Fruit fly (Drosophila melanogaster) S2 (cell line): ENCODE measurements around the gene mus302.
A peak's percentile ranks its signal among the peaks of the same experiment; 100 is the strongest.

Experiments
- CG8478 ChIP-seq: fragments of >200 bp; optimal IDR thresholded peaks from 2 replicates; lab custom pipeline; 2018
- CTCF ChIP-seq, 2 experiments: fragments of >200 bp; optimal IDR thresholded peaks; 2 replicates each; lab custom pipeline; 2018

The mus302 gene

DNA sequence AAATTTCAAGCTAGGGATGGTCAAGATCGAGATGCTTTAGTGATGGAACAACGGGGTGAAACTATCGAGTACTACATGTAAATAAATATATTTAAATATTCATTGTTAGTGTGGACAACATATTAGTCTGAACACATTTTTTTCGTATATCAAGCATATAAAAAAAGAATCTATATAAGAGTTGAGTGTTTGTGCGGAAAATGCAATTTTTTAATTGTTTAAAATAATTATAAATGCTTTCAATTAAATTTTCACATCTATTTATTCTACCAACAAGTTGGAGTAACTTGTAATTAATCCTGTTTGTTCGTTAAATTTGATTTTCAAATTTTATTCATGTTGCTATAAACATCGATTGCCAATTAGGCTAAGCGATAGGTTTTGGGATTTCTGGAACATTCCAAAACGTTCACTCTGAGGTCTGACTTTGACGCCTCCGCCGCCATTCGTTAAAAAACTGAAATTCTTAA lies at the start of gene mus302, which contains the start of gene CG9705:
Gene mus302, minus strand, starts transcription at position 33 of the 470 bp plus-strand sequence.
Gene CG9705, plus strand, starts transcription at position 397 of the 470 bp plus-strand sequence.
- TF ChIP-seq CG8478 (no peak), CTCF (optimal IDR thresholded peaks at IDR 0.05; lab: Kevin White, UChicago) (no peak)

DNA sequence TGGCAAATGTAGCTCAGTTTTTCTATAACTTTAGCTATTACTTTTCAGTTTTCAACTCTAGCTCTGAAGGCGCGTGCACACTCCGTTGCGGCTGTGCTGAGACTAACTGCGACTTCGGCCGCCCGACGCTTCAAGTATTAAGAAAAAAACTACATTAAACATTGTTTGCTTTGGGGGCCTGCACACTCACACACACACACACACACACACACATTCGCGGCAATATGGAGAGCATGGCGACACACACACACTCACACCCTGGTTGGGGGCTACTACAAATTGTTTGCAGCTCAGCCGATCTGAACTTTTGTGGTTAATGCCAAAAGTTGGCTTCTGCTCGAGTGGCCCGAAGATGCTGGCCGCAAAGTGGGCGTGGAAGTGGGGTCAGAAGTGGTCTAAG lies 49.4 kb upstream of the mus302 start, which contains the start of gene CG13024:
Gene CG13024, minus strand, starts transcription at position 108 of the 400 bp plus-strand sequence.
- TF ChIP-seq CTCF (optimal IDR thresholded peaks at IDR 0.05; lab: Kevin White, UChicago) (no peak), CG8478 (no peak)

DNA sequence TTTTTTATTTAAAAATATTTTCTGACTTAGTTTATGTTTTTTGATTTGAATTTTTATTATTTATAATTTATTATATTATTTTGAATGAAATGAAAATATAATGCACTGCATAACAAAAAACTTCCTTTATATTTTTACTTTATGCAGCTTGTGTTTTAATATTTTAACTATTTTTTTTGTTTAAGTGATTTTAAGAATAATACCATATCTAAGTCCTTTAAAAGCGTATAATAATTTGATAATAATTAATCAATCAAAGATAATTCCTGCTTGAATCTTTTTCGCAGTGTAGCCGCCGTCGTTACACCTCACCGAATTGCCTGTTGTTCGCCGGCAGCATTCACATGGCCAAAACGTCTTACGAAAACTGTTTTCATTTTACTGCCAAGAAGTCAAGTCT lies 45.7 kb upstream of the mus302 start:
- TF ChIP-seq CG8478: no peak

DNA sequence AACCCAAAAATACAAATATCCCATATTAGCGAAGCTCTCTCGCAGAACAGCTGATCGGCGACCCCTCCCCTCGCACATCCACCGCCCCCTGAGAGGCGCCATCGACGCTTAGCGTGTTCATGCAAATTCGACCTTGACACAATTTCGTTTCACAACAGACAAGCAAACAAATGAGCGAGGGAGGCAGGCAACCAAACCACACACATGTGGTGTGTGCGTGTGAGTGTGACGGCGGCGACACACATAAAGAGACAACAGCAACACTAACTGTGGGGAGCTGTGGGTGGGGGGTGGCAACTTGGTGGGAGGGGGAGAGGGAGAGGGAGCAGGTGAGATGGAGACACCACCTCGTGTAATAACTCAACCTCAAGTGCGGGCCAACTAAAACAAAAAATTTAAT lies 45.2 kb upstream of the mus302 start:
- TF ChIP-seq CTCF (optimal IDR thresholded peaks at IDR 0.05; lab: Kevin White, UChicago) (no peak), CG8478 (no peak)

DNA sequence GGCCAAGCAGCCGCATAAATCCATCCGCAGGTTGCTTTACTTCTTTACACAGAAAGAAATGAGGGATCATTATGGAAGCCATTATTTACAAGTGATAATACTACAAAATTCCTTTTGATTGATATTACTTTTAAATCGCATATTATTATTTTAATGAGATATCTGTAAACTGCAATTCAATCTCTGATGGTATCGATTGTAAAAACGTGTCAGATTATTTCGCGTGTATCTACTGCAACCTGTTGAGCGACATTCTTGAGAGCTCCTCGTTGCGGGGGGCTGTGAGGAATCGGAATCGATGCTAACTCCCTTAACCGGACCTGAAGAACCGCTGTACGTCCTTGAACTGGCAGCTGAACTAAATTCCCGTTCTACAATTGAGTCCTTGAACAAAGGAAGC lies 38.5 kb upstream of the mus302 start:
- no peak for TF ChIP-seq CTCF (optimal IDR thresholded peaks at IDR 0.05; lab: Kevin White, UChicago)
- TF ChIP-seq CG8478: no peak

DNA sequence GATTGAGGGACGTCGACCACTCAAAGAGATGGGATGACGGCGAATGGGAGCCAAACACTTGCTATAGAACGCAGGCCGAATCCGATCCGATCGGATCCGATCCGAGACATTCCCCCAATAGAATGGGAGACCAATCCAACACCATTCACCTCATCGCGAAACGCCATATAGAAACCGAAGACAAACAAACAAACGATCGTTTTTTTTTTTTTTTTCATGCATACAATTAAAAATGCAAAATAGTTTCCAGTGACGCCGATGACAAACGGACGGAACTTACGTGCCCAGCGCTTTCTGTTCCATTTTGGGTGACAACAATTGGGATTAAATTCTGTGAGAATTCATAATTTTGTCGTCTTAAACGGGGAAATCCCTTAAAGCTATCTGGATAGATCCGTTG lies 34.4 kb upstream of the mus302 start:
- TF ChIP-seq CG8478 (no peak), CTCF (optimal IDR thresholded peaks at IDR 0.05; lab: Kevin White, UChicago) (no peak)

DNA sequence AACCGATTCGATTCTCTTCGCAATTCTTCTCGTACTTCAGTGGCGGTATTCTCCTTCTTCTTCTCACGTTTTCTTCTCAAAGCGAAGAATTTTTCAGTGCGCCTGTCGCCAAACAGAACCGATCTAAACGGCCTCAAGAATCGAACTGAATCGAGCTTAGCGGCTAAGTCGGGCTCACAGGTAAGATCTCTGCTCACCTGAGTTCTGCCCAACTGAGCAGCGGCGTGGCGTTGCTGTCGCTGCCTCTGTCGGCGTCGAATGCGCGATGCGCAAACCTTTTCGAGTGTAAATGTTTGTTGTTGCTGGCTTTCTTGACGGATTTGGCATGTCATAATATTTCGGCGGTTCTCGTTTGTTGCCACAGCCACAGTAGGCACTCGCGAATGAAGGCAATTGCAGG lies 32.4 kb upstream of the mus302 start:
- TF ChIP-seq CTCF (optimal IDR thresholded peaks at IDR 0.05; lab: Kevin White, UChicago) (no peak), CG8478 (no peak)

DNA sequence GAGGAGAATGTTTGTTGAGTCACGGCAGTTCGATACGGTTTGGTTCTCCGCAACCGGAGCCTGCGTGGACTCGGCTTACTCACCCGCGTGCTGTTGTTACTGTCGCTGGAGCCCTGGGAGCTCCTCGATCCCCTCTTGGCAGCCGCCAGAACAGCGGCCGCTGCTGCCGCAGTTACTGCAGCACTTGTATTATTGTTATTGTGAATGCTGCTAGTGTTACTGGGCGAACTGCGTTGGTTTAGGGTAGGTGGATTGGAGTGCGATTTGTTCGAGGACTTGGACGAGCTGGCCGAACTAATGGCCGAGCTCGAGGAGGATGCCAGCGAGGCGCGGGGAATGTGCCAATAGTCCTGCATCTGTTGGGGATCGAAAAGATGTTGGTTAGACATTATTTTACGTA lies 31.0 kb upstream of the mus302 start:
- no peak for TF ChIP-seq CG8478
- no peak for TF ChIP-seq CTCF (optimal IDR thresholded peaks at IDR 0.05; lab: Kevin White, UChicago)

DNA sequence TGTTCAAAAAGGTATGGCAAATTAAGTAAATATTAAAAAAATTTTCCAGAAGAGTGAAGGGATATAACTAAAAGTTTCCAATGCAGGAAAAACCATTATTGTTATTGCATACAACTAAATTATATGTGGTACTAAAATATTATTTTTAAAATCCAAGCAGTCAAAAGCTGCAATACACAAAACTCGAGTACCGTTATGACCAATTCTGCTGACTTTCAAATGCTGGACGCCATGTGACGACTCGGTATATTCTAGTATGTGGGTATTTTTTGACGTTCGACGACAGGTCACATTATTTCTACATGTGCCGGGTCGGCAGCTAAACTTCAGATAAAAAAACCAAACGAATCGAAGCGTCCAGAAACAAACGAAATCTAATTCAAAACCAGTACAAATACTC lies 28.6 kb upstream of the mus302 start:
- TF ChIP-seq CTCF (optimal IDR thresholded peaks at IDR 0.05; lab: Kevin White, UChicago) (peak in 1 of 2 experiments; percentile 41), CG8478 (no peak)

DNA sequence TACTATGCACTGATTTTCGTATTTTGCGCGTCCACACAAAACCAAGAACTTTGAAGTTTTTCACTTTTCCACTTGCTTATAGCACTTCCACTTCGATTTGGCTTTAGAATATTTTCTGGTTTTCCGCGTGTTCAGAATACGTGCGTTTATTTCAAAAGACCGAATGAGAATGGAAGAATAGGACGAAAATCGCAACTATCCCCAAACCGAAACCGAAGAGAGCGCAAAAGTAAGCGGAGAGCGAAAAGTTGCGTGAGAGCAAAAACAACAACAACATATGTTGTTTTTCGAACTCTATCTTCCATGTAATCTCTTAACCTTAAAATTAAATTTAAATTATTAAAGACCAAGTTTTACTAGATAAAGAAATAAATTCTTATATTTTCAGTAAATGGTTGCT lies 28.0 kb upstream of the mus302 start, which contains the start of gene CG9674:
Gene CG9674, minus strand, starts transcription at position 174 of the 400 bp plus-strand sequence.
- TF ChIP-seq CG8478: no peak
- no peak for TF ChIP-seq CTCF (optimal IDR thresholded peaks at IDR 0.05; lab: Kevin White, UChicago)

DNA sequence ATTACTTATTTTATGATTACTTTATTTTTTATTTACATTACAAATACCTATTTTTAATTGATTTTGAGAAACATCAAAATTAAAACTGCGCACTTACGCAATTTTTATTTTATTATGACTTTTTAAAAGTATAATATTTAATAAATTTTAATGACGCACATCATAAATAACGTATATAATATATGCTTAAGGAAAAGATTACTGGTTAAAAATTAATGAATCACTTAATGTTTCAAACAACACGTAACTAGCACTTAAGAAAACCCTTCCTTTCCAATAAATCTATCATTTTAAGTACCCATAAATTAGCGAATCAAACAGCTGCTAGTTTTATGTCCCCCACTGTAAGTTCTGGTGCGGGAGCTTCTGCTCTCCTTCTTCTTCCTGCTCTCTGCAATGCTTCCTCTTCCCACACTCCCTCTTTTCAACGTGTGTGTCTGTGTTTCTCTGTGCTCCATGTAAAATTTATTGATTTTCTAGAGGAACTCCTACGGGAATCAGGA lies 27.3 kb upstream of the mus302 start:
- no peak for TF ChIP-seq CG8478
- TF ChIP-seq CTCF (optimal IDR thresholded peaks at IDR 0.05; lab: Kevin White, UChicago): no peak

DNA sequence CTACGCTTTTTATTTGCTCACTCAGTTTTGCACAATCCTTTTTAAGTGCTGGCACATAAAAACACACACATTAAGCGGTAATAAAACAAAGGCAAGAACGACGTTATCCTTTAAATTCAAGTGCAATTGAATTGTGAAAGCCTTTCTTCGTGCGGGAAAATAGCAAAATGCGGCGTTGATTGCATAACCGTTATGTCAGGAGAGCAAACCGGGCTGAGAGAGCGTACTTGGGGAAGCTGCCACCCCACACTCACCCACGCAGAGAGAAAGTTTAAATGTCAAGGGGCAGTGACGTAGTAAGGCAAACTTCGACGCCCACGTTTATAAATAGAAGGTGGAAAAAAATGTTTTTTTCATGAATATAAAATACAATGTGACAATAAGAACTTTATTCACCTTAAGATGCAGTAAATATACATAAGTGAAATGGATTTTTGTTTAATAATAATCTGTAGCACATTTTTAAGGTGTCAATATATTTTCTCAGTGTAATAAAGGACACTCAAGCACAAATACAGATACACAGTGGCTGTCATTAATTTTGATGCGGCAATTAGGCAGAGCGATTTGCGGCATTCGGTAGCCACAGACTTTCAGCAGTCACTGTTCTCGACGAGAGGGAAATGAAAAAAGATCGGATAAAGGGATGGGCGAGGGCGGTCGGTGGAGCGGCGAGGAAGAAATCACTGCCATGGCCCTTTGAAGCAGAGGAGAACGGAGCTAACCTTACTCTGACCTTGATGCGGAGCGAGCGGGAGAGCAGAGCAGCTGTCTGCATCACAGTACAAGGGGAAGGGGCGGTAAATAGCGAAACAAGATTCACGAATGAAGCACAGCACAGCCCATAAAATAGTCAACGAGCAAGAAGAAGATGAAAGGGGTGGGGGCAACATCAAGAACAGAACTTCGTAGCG lies 26.5 kb upstream of the mus302 start:
- TF ChIP-seq CTCF (optimal IDR thresholded peaks at IDR 0.05; lab: Kevin White, UChicago) (no peak), CG8478 (no peak)

DNA sequence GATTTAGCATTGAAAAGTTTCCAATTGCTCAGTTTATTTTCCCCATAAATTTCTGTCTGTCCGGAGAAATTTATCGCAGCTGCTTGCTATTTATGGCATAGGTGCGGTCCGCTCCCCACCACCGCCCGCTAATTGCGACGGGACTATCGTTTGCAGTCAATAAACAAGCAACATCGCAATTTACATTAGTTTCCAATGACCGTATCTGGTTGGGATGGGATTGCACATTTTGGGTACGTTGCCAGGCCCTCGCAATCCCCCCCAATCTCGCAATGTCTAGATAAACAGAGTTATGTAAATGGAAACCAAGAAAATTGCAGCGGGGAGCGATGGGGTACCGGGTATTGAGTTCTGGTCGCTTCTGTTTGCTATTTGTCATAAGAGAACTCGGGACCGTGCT lies 25.1 kb upstream of the mus302 start, which contains the start of gene nudC:
Gene nudC, plus strand, starts transcription at position 368 of the 400 bp plus-strand sequence.
- TF ChIP-seq CG8478 (no peak), CTCF (optimal IDR thresholded peaks at IDR 0.05; lab: Kevin White, UChicago) (no peak)

DNA sequence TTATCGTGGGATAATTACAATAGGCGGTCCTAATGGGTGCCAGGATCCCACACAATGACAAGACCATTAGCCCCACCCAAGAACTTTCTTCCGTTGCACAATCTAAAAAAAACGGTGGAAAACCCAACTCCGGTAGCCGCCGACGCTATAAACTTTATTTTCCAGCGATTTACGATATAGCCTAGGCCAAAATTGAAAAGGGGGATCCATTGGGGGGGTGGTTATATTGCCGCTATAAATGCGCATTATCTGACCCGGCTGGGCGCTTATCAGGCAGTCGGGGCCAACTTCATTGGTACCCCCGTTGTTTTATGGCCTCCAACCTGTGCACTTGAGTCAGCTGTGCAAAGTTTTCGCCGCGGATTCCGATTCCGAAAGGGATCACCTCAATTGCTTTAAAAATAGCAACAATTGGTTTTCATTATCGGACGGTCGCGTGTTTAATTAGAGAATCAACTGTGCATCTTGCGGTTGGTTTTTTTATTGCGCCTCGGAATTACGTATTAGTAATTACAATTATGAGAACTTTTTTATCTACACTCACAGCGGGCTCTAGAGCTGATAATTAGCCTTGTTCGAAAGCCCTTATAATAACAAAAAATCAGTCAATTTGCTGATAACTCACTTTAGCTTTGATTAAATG lies 24.3 kb upstream of the mus302 start:
- TF ChIP-seq CG8478: no peak
- TF ChIP-seq CTCF (optimal IDR thresholded peaks at IDR 0.05; lab: Kevin White, UChicago): no peak

DNA sequence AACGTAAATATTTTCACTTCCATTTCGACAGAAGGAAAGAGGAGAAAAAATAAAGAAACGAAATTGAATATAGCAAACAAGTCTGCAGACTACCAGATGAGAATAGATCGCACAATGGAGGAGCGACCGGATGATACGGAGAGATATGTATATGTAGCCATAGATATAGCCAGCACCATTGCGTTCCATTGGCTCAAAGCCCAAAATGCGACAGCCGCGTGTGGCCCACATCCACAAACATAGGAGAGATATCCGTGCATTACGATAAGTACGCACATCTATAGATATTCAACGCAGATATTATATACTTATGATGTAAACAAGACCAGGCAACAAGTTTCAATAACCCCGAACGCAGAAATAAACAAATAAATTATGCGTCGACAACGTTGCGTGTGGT lies 23.7 kb upstream of the mus302 start:
- no peak for TF ChIP-seq CG8478
- TF ChIP-seq CTCF (optimal IDR thresholded peaks at IDR 0.05; lab: Kevin White, UChicago): no peak
